Worm (Caenorhabditis elegans) whole organism, L2 larva: ENCODE measurements around the gene smc-5.

Experiments
- dmd-4 ChIP-seq: sonication (generic microtip); optimal IDR thresholded peaks from 2 replicates; lab custom pipeline; 2017; ENCODE audit warnings: missing biosample characterization, missing genetic modification characterization
- egl-27 ChIP-seq: sonication (generic microtip); optimal IDR thresholded peaks from 3 replicates; lab custom pipeline; 2017; ENCODE audit warnings: missing biosample characterization, missing genetic modification reagents, missing genetic modification characterization
- fos-1 ChIP-seq: fragments of 150-350 bp; optimal IDR thresholded peaks from 2 replicates; lab custom pipeline; 2014; ENCODE audit warnings: missing biosample characterization, missing genetic modification characterization
- lin-13 ChIP-seq: fragments of 150-350 bp; optimal IDR thresholded peaks from 2 replicates; lab custom pipeline; 2014; ENCODE audit warnings: missing biosample characterization, missing genetic modification reagents, missing genetic modification characterization
- lsy-2 ChIP-seq, 2 experiments: fragments of 150-350 bp in 1 of 2; sonication (generic microtip) in 1 of 2; optimal IDR thresholded peaks; 2 replicates each; lab custom pipeline; 2014 to 2017; ENCODE audit warnings: missing biosample characterization in 2 of 2, missing genetic modification characterization in 2 of 2
- nhr-11 ChIP-seq: fragments of 150-350 bp; optimal IDR thresholded peaks from 2 replicates; lab custom pipeline; 2014; ENCODE audit warnings: missing biosample characterization, missing genetic modification characterization
- nhr-12 ChIP-seq: fragments of 150-350 bp; optimal IDR thresholded peaks from 2 replicates; lab custom pipeline; 2014; ENCODE audit warnings: missing biosample characterization, missing genetic modification characterization
- nhr-23 ChIP-seq: fragments of 150-350 bp; optimal IDR thresholded peaks from 2 replicates; lab custom pipeline; 2014; ENCODE audit warnings: missing biosample characterization, missing genetic modification reagents, missing genetic modification characterization
- nhr-6 ChIP-seq: fragments of 150-350 bp; optimal IDR thresholded peaks from 2 replicates; lab custom pipeline; 2014; ENCODE audit warnings: missing biosample characterization, missing genetic modification characterization
- skn-1 ChIP-seq: sonication (generic microtip); optimal IDR thresholded peaks from 2 replicates; lab custom pipeline; 2017; ENCODE audit warnings: missing biosample characterization, missing genetic modification characterization
- ztf-4 ChIP-seq: fragments of 150-350 bp; optimal IDR thresholded peaks from 2 replicates; lab custom pipeline; 2014; ENCODE audit warnings: missing biosample characterization, missing genetic modification characterization

- no peak for TF ChIP-seq egl-27
- TF ChIP-seq skn-1 (tag; lab: Kevin White, UChicago) = no peak
- no peak for TF ChIP-seq dmd-4 (tag; lab: Kevin White, UChicago)
- TF ChIP-seq nhr-12 (tag; lab: Kevin White, UChicago) = no peak
- no peak for TF ChIP-seq ztf-4 (tag; lab: Kevin White, UChicago)
- no peak for TF ChIP-seq lsy-2 (tag; optimal IDR thresholded peaks at IDR 0.05; lab: Kevin White, UChicago)
- no peak for TF ChIP-seq nhr-6 (tag; lab: Kevin White, UChicago)
- TF ChIP-seq nhr-11 (tag; lab: Kevin White, UChicago) = no peak
- no peak for TF ChIP-seq fos-1 (tag; lab: Kevin White, UChicago)
- no peak for TF ChIP-seq lin-13
- TF ChIP-seq nhr-23 (tag; lab: Kevin White, UChicago) = no peak
These were observed 34.0 kb upstream of the smc-5 start for ce11 chrII:5027952-5028351.
